Worm (Caenorhabditis elegans) whole organism, late embryonic: Measurements from ENCODE around the gene R02F2.5.

Experiments
- C08G9.2 ChIP-seq: sonication (generic microtip); optimal IDR thresholded peaks from 2 replicates; lab custom pipeline; 2016; ENCODE audit warnings: mild to moderate bottlenecking, missing genetic modification characterization, moderate library complexity, missing compliant biosample characterization
- C38D4.7 ChIP-seq: fragments of 200-800 bp; sonication (Bioruptor generic); optimal IDR thresholded peaks from 2 replicates; lab custom pipeline; 2018; ENCODE audit warnings: mild to moderate bottlenecking, missing genetic modification characterization, moderate library complexity, missing compliant biosample characterization
- F13H6.1 ChIP-seq: sonication (generic microtip); optimal IDR thresholded peaks from 2 replicates; lab custom pipeline; 2016; ENCODE audit warnings: missing genetic modification characterization, missing compliant biosample characterization
- K09A11.1 ChIP-seq: sonication (generic microtip); optimal IDR thresholded peaks from 2 replicates; lab custom pipeline; 2017; ENCODE audit warnings: antibody characterized with exemption, mild to moderate bottlenecking, missing genetic modification characterization, missing compliant biosample characterization; ENCODE audit not compliant: insufficient read depth
- T23F11.4 ChIP-seq: fragments of 200-800 bp; sonication (Bioruptor generic); optimal IDR thresholded peaks from 2 replicates; lab custom pipeline; 2018; ENCODE audit warnings: mild to moderate bottlenecking, missing genetic modification characterization, missing compliant biosample characterization
- Y22D7AL.16 ChIP-seq: sonication (generic microtip); optimal IDR thresholded peaks from 2 replicates; lab custom pipeline; 2016; ENCODE audit warnings: missing genetic modification characterization, missing compliant biosample characterization
- ahr-1 ChIP-seq: sonication (generic microtip); optimal IDR thresholded peaks from 2 replicates; lab custom pipeline; 2016; ENCODE audit warnings: missing genetic modification characterization, missing compliant biosample characterization
- ceh-19 ChIP-seq: fragments of 200-800 bp; sonication (Bioruptor generic); optimal IDR thresholded peaks from 2 replicates; lab custom pipeline; 2018; ENCODE audit warnings: mild to moderate bottlenecking, missing genetic modification characterization, missing compliant biosample characterization
- ceh-2 ChIP-seq: sonication (generic microtip); optimal IDR thresholded peaks from 2 replicates; lab custom pipeline; 2016; ENCODE audit warnings: missing genotype, missing genetic modification characterization, missing compliant biosample characterization
- ceh-24 ChIP-seq: sonication (generic microtip); optimal IDR thresholded peaks from 2 replicates; lab custom pipeline; 2016; ENCODE audit warnings: mild to moderate bottlenecking, missing genetic modification characterization, missing compliant biosample characterization
- ceh-31 ChIP-seq: sonication (generic microtip); optimal IDR thresholded peaks from 2 replicates; lab custom pipeline; 2016; ENCODE audit warnings: missing genetic modification characterization, missing compliant biosample characterization
- ceh-34 ChIP-seq: sonication (generic microtip); optimal IDR thresholded peaks from 2 replicates; lab custom pipeline; 2016; ENCODE audit warnings: mild to moderate bottlenecking, missing genetic modification characterization, missing compliant biosample characterization
- ceh-48 ChIP-seq: sonication (generic microtip); optimal IDR thresholded peaks from 2 replicates; lab custom pipeline; 2016; ENCODE audit warnings: missing genetic modification characterization, inconsistent platforms, missing compliant biosample characterization
- ceh-6 ChIP-seq: fragments of 200-800 bp; sonication (Bioruptor generic); optimal IDR thresholded peaks from 2 replicates; lab custom pipeline; 2018; ENCODE audit warnings: mild to moderate bottlenecking, missing genetic modification characterization, missing compliant biosample characterization
- ceh-9 ChIP-seq: sonication (generic microtip); optimal IDR thresholded peaks from 2 replicates; lab custom pipeline; 2016; ENCODE audit warnings: mild to moderate bottlenecking, missing genetic modification characterization, inconsistent platforms, missing compliant biosample characterization
- che-1 ChIP-seq: sonication (generic microtip); optimal IDR thresholded peaks from 2 replicates; lab custom pipeline; 2016; ENCODE audit warnings: mild to moderate bottlenecking, missing genetic modification characterization, missing compliant biosample characterization
- dve-1 ChIP-seq: sonication (generic microtip); optimal IDR thresholded peaks from 2 replicates; lab custom pipeline; 2017; ENCODE audit warnings: antibody characterized with exemption, mild to moderate bottlenecking, missing genetic modification characterization, missing compliant biosample characterization
- elt-4 ChIP-seq: sonication (generic microtip); optimal IDR thresholded peaks from 2 replicates; lab custom pipeline; 2016; ENCODE audit warnings: missing genetic modification characterization, missing compliant biosample characterization
- ets-4 ChIP-seq: sonication (generic microtip); optimal IDR thresholded peaks from 2 replicates; lab custom pipeline; 2016; ENCODE audit warnings: missing genetic modification characterization, missing compliant biosample characterization
- eyg-1 ChIP-seq: sonication (generic microtip); optimal IDR thresholded peaks from 2 replicates; lab custom pipeline; 2016; ENCODE audit warnings: missing genotype, missing genetic modification characterization, missing compliant biosample characterization
- fkh-10 ChIP-seq: fragments of 150-350 bp; optimal IDR thresholded peaks from 2 replicates; lab custom pipeline; 2014; ENCODE audit warnings: missing biosample characterization, missing genetic modification reagents, missing genetic modification characterization
- gmeb-2 ChIP-seq: sonication (generic microtip); optimal IDR thresholded peaks from 2 replicates; lab custom pipeline; 2016; ENCODE audit warnings: missing genetic modification characterization, inconsistent platforms, missing compliant biosample characterization
- hlh-13 ChIP-seq: fragments of 200-800 bp; sonication (Bioruptor generic); optimal IDR thresholded peaks from 2 replicates; lab custom pipeline; 2018; ENCODE audit warnings: mild to moderate bottlenecking, missing genetic modification characterization, missing compliant biosample characterization
- hlh-30 ChIP-seq: sonication (generic microtip); optimal IDR thresholded peaks from 2 replicates; lab custom pipeline; 2017; ENCODE audit warnings: antibody characterized with exemption, missing genetic modification characterization, missing compliant biosample characterization; ENCODE audit not compliant: insufficient read depth
- hlh-6 ChIP-seq: sonication (generic microtip); optimal IDR thresholded peaks from 2 replicates; lab custom pipeline; 2016; ENCODE audit warnings: missing genotype, missing genetic modification characterization, missing compliant biosample characterization
- hlh-8 ChIP-seq: sonication (generic microtip); optimal IDR thresholded peaks from 2 replicates; lab custom pipeline; 2016; ENCODE audit warnings: missing genotype, missing genetic modification characterization, missing compliant biosample characterization
- lim-6 ChIP-seq: sonication (generic microtip); optimal IDR thresholded peaks from 2 replicates; lab custom pipeline; 2016; ENCODE audit warnings: missing genetic modification characterization, missing compliant biosample characterization
- lin-11 ChIP-seq: fragments of 200-800 bp; sonication (Bioruptor generic); optimal IDR thresholded peaks from 2 replicates; lab custom pipeline; 2018; ENCODE audit warnings: mild to moderate bottlenecking, missing genetic modification characterization, missing compliant biosample characterization
- mec-3 ChIP-seq: sonication (generic microtip); optimal IDR thresholded peaks from 2 replicates; lab custom pipeline; 2016; ENCODE audit warnings: borderline replicate concordance, missing genetic modification characterization, missing compliant biosample characterization
- nhr-232 ChIP-seq: sonication (generic microtip); optimal IDR thresholded peaks from 2 replicates; lab custom pipeline; 2016; ENCODE audit warnings: missing genetic modification characterization, missing compliant biosample characterization
- odd-2 ChIP-seq: sonication (generic microtip); optimal IDR thresholded peaks from 2 replicates; lab custom pipeline; 2017; ENCODE audit warnings: antibody characterized with exemption, mild to moderate bottlenecking, missing genetic modification characterization, missing compliant biosample characterization
- pag-3 ChIP-seq: sonication (generic microtip); optimal IDR thresholded peaks from 2 replicates; lab custom pipeline; 2016; ENCODE audit warnings: missing compliant biosample characterization, missing genetic modification characterization, borderline replicate concordance
- pat-9 ChIP-seq: fragments of 200-800 bp; sonication (Bioruptor generic); optimal IDR thresholded peaks from 2 replicates; lab custom pipeline; 2018; ENCODE audit warnings: mild to moderate bottlenecking, missing genetic modification characterization, moderate library complexity, missing compliant biosample characterization
- pha-4 ChIP-seq: fragments of 150-350 bp; optimal IDR thresholded peaks from 2 replicates; lab custom pipeline; 2018; ENCODE audit warnings: missing biosample characterization, missing genetic modification reagents, missing genetic modification characterization
- pqm-1 ChIP-seq: sonication (generic microtip); optimal IDR thresholded peaks from 2 replicates; lab custom pipeline; 2016; ENCODE audit warnings: missing genetic modification characterization, missing compliant biosample characterization
- ref-2 ChIP-seq: sonication (generic microtip); optimal IDR thresholded peaks from 2 replicates; lab custom pipeline; 2016; ENCODE audit warnings: missing genetic modification characterization, missing compliant biosample characterization
- rnt-1 ChIP-seq: sonication (generic microtip); optimal IDR thresholded peaks from 2 replicates; lab custom pipeline; 2016; ENCODE audit warnings: missing genetic modification characterization, missing compliant biosample characterization
- sox-2 ChIP-seq: fragments of 200-800 bp; sonication (Bioruptor generic); IDR thresholded peaks from 2 replicates; pipeline ENCODE4 v1.3.6; 2022; ENCODE audit warnings: missing genetic modification reagents, missing genetic modification characterization, missing compliant biosample characterization
- sox-4 ChIP-seq: sonication (generic microtip); optimal IDR thresholded peaks from 2 replicates; lab custom pipeline; 2017; ENCODE audit warnings: mild to moderate bottlenecking, missing genetic modification characterization, inconsistent platforms, missing compliant biosample characterization
- syd-9 ChIP-seq: sonication (generic microtip); optimal IDR thresholded peaks from 2 replicates; lab custom pipeline; 2016; ENCODE audit warnings: mild to moderate bottlenecking, missing genetic modification characterization, moderate library complexity, missing compliant biosample characterization
- tbx-2 ChIP-seq: sonication (generic microtip); optimal IDR thresholded peaks from 2 replicates; lab custom pipeline; 2016; ENCODE audit warnings: missing genetic modification characterization, missing compliant biosample characterization
- ttx-3 ChIP-seq: sonication (generic microtip); optimal IDR thresholded peaks from 2 replicates; lab custom pipeline; 2016; ENCODE audit warnings: missing genetic modification reagents, missing genetic modification characterization, missing compliant biosample characterization
- unc-3 ChIP-seq, 2 experiments: fragments of 200-800 bp in 1 of 2; sonication (Bioruptor generic) in 1 of 2; sonication (generic microtip) in 1 of 2; conservative IDR thresholded peaks in 1 of 2; optimal IDR thresholded peaks in 1 of 2; 2 replicates each; pipeline versions ENCODE4 v1.3.6 to Lab custom; 2016 to 2022; ENCODE audit warnings: missing compliant biosample characterization in 2 of 2, missing genetic modification characterization in 2 of 2, missing genetic modification reagents in 1 of 2
- ztf-16 ChIP-seq: sonication (generic microtip); optimal IDR thresholded peaks from 2 replicates; lab custom pipeline; 2017; ENCODE audit warnings: missing genetic modification characterization, missing compliant biosample characterization

Gene R02F2.5

ce11 chrIII:5449762-5450308 is 29.3 kb upstream of the R02F2.5 start, which contains the start of gene F48E8.8 (continued):
- TF ChIP-seq K09A11.1 (tag; lab: Kevin White, UChicago) (no peak), lim-6 (tag; lab: Kevin White, UChicago) (no peak), nhr-232 (tag; lab: Kevin White, UChicago) (no peak), ahr-1 (tag; lab: Kevin White, UChicago) (no peak), eyg-1 (tag; lab: Kevin White, UChicago) (no peak), fkh-10 (GFP tag; lab: Kevin White, UChicago) (no peak), sox-2 (no peak), odd-2 (tag; lab: Kevin White, UChicago) (no peak), ref-2 (tag; lab: Kevin White, UChicago) (no peak), ceh-24 (no peak), C08G9.2 (tag; lab: Kevin White, UChicago) (no peak), hlh-6 (no peak), ceh-34 (no peak), T23F11.4 (GFP tag; lab: Kevin White, UChicago) (no peak)

ce11 chrIII:5450430-5450829 is 28.7 kb upstream of the R02F2.5 start, which contains the start of gene paa-1:
Gene paa-1, plus strand, starts transcription at chrIII:5450730.
- TF ChIP-seq pat-9 (tag; lab: Kevin White, UChicago) = no peak
- no peak for TF ChIP-seq ceh-6 (GFP tag; lab: Kevin White, UChicago)
- TF ChIP-seq pqm-1 (tag; lab: Kevin White, UChicago) = no peak
- TF ChIP-seq nhr-232 (tag; lab: Kevin White, UChicago) = no peak
- TF ChIP-seq ttx-3 = no peak
- TF ChIP-seq ztf-16 (tag; lab: Kevin White, UChicago) = no peak
- no peak for TF ChIP-seq tbx-2 (tag; lab: Kevin White, UChicago)
- TF ChIP-seq C08G9.2 (tag; lab: Kevin White, UChicago) = no peak
- no peak for TF ChIP-seq hlh-30
- no peak for TF ChIP-seq ets-4
- no peak for TF ChIP-seq pag-3 (tag; lab: Kevin White, UChicago)

ce11 chrIII:5453290-5453689 is 25.8 kb upstream of the R02F2.5 start, which contains the start of gene F48E8.4:
Gene F48E8.4, plus strand, starts transcription at chrIII:5453590.
- no peak for TF ChIP-seq dve-1 (tag; lab: Kevin White, UChicago)
- TF ChIP-seq eyg-1 (tag; lab: Kevin White, UChicago) = no peak
- TF ChIP-seq hlh-13 = no peak
- TF ChIP-seq ceh-6 (GFP tag; lab: Kevin White, UChicago) = no peak
- no peak for TF ChIP-seq rnt-1
- TF ChIP-seq lim-6 (tag; lab: Kevin White, UChicago) = no peak
- TF ChIP-seq odd-2 (tag; lab: Kevin White, UChicago) = no peak
- no peak for TF ChIP-seq nhr-232 (tag; lab: Kevin White, UChicago)
- TF ChIP-seq mec-3 (tag; lab: Kevin White, UChicago) = no peak
- TF ChIP-seq ceh-48 (tag; lab: Kevin White, UChicago) = no peak
- TF ChIP-seq elt-4 (tag; lab: Kevin White, UChicago) = no peak
- no peak for TF ChIP-seq C38D4.7 (GFP tag; lab: Kevin White, UChicago)
- no peak for TF ChIP-seq syd-9
- no peak for TF ChIP-seq gmeb-2 (tag; lab: Kevin White, UChicago)
- TF ChIP-seq che-1 (tag; lab: Kevin White, UChicago) = no peak
- no peak for TF ChIP-seq sox-2
- no peak for TF ChIP-seq ttx-3
- no peak for TF ChIP-seq pha-4 (tag; lab: Kevin White, UChicago)

DNA sequence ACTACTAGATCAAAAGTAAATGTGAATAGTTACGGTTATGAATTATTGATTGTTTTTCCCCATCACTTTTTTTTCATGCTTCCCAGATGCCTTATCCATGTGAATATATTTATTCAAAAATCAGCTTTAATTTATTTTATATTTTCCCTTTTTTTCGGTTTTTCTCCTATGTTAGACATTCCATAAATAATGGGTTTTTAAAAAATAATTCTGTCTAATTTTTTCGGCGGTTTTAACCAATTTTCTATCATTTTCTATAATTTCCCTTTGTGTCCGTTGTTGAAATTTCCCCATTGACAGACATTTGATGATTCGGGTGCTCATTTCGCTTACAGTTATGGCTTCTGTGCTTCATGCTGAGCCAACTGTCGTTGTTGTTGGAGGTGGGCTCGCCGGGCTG is 18.0 kb upstream of the R02F2.5 start, which contains the start of gene F48E8.3:
Gene F48E8.3 (plus strand): TSS at position 301 of the 400 bp plus-strand sequence.
- TF ChIP-seq sox-4 (no peak), ceh-31 (tag; lab: Kevin White, UChicago) (no peak), dve-1 (tag; lab: Kevin White, UChicago) (no peak), ceh-2 (tag; lab: Kevin White, UChicago) (no peak), ceh-9 (no peak), mec-3 (tag; lab: Kevin White, UChicago) (no peak), tbx-2 (tag; lab: Kevin White, UChicago) (no peak), Y22D7AL.16 (no peak), lin-11 (tag; lab: Kevin White, UChicago) (no peak), unc-3 (GFP tag; conservative IDR thresholded peaks at IDR 0.05; lab: Robert Waterston, UW) (no peak), unc-3 (tag; optimal IDR thresholded peaks at IDR 0.05; lab: Kevin White, UChicago) (no peak), lim-6 (tag; lab: Kevin White, UChicago) (no peak), hlh-8 (no peak), hlh-30 (no peak), F13H6.1 (tag; lab: Kevin White, UChicago) (no peak), pag-3 (tag; lab: Kevin White, UChicago) (no peak), ttx-3 (no peak), ceh-19 (GFP tag; lab: Kevin White, UChicago) (no peak)
